Worm (Caenorhabditis elegans): Measurements from ENCODE around the gene molo-1.

Gene molo-1

ce11 chrIII:5563680-5564079 is 10.1 kb upstream of the molo-1 start:
- TF ChIP-seq W03F9.2 (tag; optimal IDR thresholded peaks at IDR 0.05): no peak
- no peak for TF ChIP-seq him-1 (tag; optimal IDR thresholded peaks at IDR 0.05)
- no peak for TF ChIP-seq dao-5 (tag; optimal IDR thresholded peaks at IDR 0.05)

- no peak for TF ChIP-seq W03F9.2 (tag; optimal IDR thresholded peaks at IDR 0.05)
- TF ChIP-seq him-1 (tag; optimal IDR thresholded peaks at IDR 0.05): no peak
- TF ChIP-seq dao-5 (tag; optimal IDR thresholded peaks at IDR 0.05): no peak
Measured at ce11 chrIII:5564325-5564724, 9.5 kb upstream of the molo-1 start.

DNA sequence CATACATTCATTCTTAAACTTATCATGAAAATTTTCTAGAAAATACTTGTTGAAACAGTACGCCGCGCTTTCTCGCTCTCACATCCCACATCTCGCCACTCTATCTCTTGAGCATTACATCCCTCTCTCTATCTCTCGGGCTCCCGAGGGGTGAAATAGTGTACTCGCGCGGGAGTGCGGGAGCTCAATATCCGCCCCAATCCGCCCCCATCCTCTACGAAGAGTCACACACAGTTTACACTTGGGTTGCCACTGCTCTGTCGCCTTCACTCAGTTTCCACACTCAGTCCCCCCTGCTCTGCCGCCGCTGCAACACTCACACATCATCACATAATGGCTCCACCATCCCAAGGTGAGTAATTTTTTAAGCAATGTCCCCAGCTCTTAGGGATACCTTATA is 9.0 kb upstream of the molo-1 start, which contains the start of gene mlc-3:
Gene mlc-3 (plus strand): TSS at position 227 of the 400 bp plus-strand sequence.
- TF ChIP-seq W03F9.2 (tag; optimal IDR thresholded peaks at IDR 0.05): no peak
- no peak for TF ChIP-seq him-1 (tag; optimal IDR thresholded peaks at IDR 0.05)
- TF ChIP-seq dao-5 (tag; optimal IDR thresholded peaks at IDR 0.05): no peak

- no peak for TF ChIP-seq him-1 (tag; optimal IDR thresholded peaks at IDR 0.05)
- no peak for TF ChIP-seq W03F9.2 (tag; optimal IDR thresholded peaks at IDR 0.05)
- no peak for TF ChIP-seq dao-5 (tag; optimal IDR thresholded peaks at IDR 0.05)
Measured at ce11 chrIII:5565699-5566098, 8.1 kb upstream of the molo-1 start.

DNA sequence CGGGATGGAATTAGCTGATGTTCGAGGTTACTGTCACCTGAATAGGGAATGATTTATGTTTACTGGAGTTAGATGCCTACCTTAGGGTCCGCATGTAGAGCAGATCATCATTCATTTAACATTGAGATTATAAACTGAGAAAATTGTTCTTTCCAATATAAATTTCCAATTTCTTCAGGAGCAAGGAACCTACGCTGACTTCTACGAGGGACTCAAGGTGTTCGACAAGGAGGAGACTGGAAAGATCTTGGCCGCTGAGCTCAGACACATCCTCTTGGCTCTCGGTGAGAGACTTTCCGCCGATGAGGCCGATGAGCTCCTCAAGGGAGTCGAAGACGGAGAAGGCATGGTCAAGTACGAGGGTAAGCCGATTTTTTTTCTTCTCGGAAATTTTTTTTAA is 7.3 kb upstream of the molo-1 start:
- TF ChIP-seq him-1 (tag; optimal IDR thresholded peaks at IDR 0.05): no peak
- TF ChIP-seq W03F9.2 (tag; optimal IDR thresholded peaks at IDR 0.05): no peak
- no peak for TF ChIP-seq dao-5 (tag; optimal IDR thresholded peaks at IDR 0.05)

- TF ChIP-seq W03F9.2 (tag; optimal IDR thresholded peaks at IDR 0.05): no peak
- no peak for TF ChIP-seq dao-5 (tag; optimal IDR thresholded peaks at IDR 0.05)
- TF ChIP-seq him-1 (tag; optimal IDR thresholded peaks at IDR 0.05): no peak
Measured at ce11 chrIII:5568265-5568664, 5.5 kb upstream of the molo-1 start.

ce11 chrIII:5568679-5569078 is 5.1 kb upstream of the molo-1 start, which contains the start of gene nspb-12:
Gene nspb-12 (minus strand): TSS chrIII:5568779.
- TF ChIP-seq dao-5 (tag; optimal IDR thresholded peaks at IDR 0.05): no peak
- TF ChIP-seq W03F9.2 (tag; optimal IDR thresholded peaks at IDR 0.05): no peak
- no peak for TF ChIP-seq him-1 (tag; optimal IDR thresholded peaks at IDR 0.05)

DNA sequence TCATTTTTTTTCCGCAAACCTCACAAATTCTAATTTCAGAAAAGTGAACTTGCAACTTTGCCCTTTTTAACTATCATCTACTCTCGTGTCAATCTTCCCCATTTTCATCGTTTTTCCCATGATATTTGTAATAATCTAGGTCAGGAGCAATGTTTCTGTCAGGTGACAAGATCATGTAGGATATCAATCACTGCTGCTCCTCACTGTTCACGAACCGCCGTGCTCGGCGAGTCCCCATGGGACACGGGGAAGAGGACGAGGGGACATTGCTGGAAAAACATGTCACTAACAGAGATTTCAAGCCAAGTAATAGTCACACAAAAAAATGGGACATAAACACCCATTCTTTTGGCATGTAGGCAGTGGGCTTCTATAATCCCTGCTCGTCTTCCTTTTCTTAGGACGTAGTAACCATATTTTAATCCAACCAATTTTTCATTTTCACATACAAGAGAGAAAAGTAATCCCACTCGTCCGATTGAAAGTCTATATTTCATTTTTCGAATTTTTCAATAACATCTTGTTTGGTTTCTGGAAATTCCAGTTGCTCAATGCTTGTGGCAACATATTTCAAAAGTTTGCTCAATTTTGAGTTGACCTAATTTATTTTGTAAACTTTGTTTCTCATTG is 2.9 kb upstream of the molo-1 start:
- TF ChIP-seq him-1 (tag; optimal IDR thresholded peaks at IDR 0.05) (no peak), dao-5 (tag; optimal IDR thresholded peaks at IDR 0.05) (no peak), W03F9.2 (tag; optimal IDR thresholded peaks at IDR 0.05) (no peak)

ce11 chrIII:5572806-5573205 is 988 bp upstream of the molo-1 start:
- TF ChIP-seq W03F9.2 (tag; optimal IDR thresholded peaks at IDR 0.05): no peak
- TF ChIP-seq him-1 (tag; optimal IDR thresholded peaks at IDR 0.05): no peak
- TF ChIP-seq dao-5 (tag; optimal IDR thresholded peaks at IDR 0.05): no peak

DNA sequence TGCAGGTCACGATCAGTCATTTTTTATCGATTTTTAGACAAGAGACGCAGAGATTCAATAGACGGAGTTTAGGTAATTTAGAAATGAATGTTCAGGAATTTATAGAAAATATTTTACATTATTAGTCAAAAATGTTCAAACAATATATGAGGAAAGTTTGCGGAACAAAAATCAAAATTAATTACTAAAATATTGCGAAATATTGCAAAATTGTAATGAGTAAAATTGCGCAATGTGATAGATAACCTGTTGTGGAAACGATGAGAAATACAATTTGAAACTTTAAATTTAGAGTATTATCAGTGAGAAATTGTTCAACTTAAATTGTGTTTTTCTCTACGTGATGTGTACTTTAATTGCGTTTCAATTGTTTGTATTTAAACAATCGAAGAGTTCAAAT is 7.3 kb downstream of the molo-1 start, which contains the start of gene F56D2.5:
Gene F56D2.5 (minus strand): TSS at position 371 of the 400 bp plus-strand sequence.
- no peak for TF ChIP-seq dao-5 (tag; optimal IDR thresholded peaks at IDR 0.05)
- no peak for TF ChIP-seq W03F9.2 (tag; optimal IDR thresholded peaks at IDR 0.05)
- TF ChIP-seq him-1 (tag; optimal IDR thresholded peaks at IDR 0.05): no peak

DNA sequence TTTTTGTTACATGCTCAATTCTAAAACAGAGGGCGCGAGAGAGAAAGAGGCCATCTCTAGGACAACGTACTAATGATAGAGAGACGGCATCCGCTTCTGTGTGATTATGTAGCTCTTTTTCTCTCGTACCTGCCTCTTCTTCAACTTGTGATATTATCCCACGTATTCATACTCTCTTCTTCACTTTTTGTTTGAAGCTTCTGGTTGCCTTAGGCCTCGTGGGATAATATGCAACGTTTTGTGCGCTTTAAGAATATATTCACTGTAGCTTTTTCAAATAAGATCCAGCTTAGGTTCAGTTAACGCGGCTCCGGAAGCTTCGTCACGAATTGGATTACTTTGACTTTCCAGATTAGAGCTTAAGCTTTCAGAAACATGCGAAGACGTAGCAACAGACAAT is 9.0 kb downstream of the molo-1 start, which contains the start of the genes F56D2.8 and uev-2:
Gene F56D2.8 (minus strand): TSS at position 101 of the 400 bp plus-strand sequence.
Gene uev-2 (plus strand): TSS at position 360 of the 400 bp plus-strand sequence.
- TF ChIP-seq dao-5 (tag; optimal IDR thresholded peaks at IDR 0.05) (no peak), him-1 (tag; optimal IDR thresholded peaks at IDR 0.05) (no peak)

DNA sequence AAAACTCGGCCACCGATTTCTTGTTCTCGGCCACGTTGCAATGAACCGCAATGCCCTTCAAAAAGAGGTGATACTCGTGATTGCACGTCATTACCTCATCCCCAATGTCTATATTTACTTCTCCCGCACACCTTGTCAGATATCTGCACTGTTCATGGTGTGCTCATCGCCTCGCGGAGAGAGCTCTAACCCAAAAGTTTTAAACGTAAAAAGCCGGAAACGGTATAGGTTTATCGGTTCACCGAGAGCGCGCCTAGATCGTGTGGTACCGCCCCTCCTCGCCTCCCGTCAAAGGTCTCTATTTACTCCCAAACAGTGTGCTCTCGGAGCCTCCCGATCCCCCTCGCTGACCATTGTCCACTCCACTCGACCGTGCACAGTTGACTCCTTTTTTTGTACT is 10.9 kb downstream of the molo-1 start, which contains the start of gene F56D2.3:
Gene F56D2.3 (plus strand): TSS at position 301 of the 400 bp plus-strand sequence.
- TF ChIP-seq him-1 (tag; optimal IDR thresholded peaks at IDR 0.05): no peak
- no peak for TF ChIP-seq dao-5 (tag; optimal IDR thresholded peaks at IDR 0.05)
- TF ChIP-seq W03F9.2 (tag; optimal IDR thresholded peaks at IDR 0.05): no peak

DNA sequence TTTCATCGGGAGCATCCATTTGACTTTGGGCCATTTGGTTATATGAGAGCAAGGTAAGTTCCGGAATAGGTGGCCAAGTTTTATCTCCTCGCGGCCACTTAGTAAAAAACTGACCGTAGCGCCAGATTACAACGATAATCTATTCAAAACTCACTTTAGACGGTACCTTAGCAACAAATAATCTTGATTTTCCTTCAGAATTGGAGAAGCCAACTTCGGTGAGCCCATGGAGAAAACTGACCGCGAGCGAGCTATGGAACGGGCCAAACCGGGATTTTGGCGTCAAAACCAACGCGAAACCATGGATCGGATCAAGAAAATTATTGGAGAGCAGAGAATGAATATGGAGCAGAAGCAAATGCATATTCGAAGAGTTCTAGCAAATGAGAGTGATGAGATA is 11.9 kb downstream of the molo-1 start:
- TF ChIP-seq W03F9.2 (tag; optimal IDR thresholded peaks at IDR 0.05): no peak
- no peak for TF ChIP-seq him-1 (tag; optimal IDR thresholded peaks at IDR 0.05)
- no peak for TF ChIP-seq dao-5 (tag; optimal IDR thresholded peaks at IDR 0.05)

DNA sequence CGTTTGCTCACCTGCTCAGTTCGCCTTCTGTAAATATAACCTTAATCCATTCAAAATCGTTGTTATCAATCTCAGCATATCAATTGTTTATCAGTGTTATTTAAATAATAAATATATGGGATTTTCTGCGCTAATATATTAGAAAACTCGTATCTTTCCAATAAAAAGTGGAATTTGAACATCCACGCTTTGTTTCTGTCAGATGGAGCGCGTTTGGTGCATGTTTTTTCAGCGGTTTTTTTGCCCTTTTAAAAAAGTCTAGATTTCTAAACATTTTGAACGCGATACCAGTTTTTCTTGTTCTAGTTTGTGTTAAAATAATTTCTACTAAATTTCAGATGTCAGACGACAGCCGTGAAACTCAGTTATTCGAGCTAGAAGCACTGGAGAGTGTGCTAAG is 13.1 kb downstream of the molo-1 start, which contains the start of gene F56D2.2:
Gene F56D2.2 (plus strand): TSS at position 339 of the 400 bp plus-strand sequence.
- TF ChIP-seq dao-5 (tag; optimal IDR thresholded peaks at IDR 0.05): no peak

- no peak for TF ChIP-seq him-1 (tag; optimal IDR thresholded peaks at IDR 0.05)
- TF ChIP-seq W03F9.2 (tag; optimal IDR thresholded peaks at IDR 0.05): no peak
- TF ChIP-seq dao-5 (tag; optimal IDR thresholded peaks at IDR 0.05): no peak
Measured at ce11 chrIII:5588746-5589145, 15.0 kb downstream of the molo-1 start.

Data from whole organism, L4/young adult.